Fruit fly (Drosophila melanogaster): ENCODE measurements around the gene CG17672.
A peak's percentile ranks its signal among the peaks of the same experiment; 100 is the strongest.

The CG17672 gene

DNA sequence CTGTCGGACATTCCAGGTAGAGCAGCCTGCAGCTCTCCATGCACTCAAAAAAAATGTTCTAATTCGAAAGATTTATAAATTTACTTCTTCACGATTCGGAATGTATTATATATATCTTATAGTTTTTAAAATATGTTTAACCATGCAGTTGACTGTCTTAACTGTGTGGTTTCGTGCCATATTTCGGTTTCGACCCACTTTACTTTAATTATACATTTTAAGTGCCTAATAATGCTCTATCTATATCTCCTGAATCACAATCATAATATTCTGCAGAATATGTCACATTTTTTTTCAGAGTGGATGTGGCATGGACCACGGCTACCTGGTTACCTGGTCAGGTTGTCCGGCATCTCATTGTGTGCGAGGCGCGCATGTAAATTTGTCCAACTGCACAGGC is 20.9 kb downstream of the CG17672 start (continued):
- TF ChIP-seq CG16813 (GFP tag; IDR thresholded peaks at IDR 0.05; ENCODE audit: partially characterized antibody) (no peak), grau (tag; optimal IDR thresholded peaks at IDR 0.05) (peak; percentile 1), h (optimal IDR thresholded peaks at IDR 0.05) (no peak), Gsc (GFP tag; IDR thresholded peaks at IDR 0.05) (no peak), CG14710 (tag; optimal IDR thresholded peaks at IDR 0.05) (peak; percentile 56), CG10959 (GFP tag; IDR thresholded peaks at IDR 0.05) (no peak), Lim3 (GFP tag; IDR thresholded peaks at IDR 0.05) (no peak), mam (GFP tag; optimal IDR thresholded peaks at IDR 0.05) (no peak), CG6175 (GFP tag; IDR thresholded peaks at IDR 0.05) (no peak), kay (GFP tag; optimal IDR thresholded peaks at IDR 0.05) (no peak), CG15696 (tag; optimal IDR thresholded peaks at IDR 0.05) (peak; percentile 84), CG9817 (tag; optimal IDR thresholded peaks at IDR 0.05) (no peak), Dip2 (GFP tag; IDR thresholded peaks at IDR 0.05) (no peak), CG2712 (tag; optimal IDR thresholded peaks at IDR 0.05) (peak; percentile 55), nerfin-2 (GFP tag; IDR thresholded peaks at IDR 0.05; ENCODE audit: partially characterized antibody) (no peak), CG7786 (GFP tag; optimal IDR thresholded peaks at IDR 0.05) (no peak), jigr1 (GFP tag; IDR thresholded peaks at IDR 0.05) (no peak), CG12071 (GFP tag; optimal IDR thresholded peaks at IDR 0.05) (no peak), CG10267 (tag; optimal IDR thresholded peaks at IDR 0.05) (peak; percentile 40), ab (GFP tag; optimal IDR thresholded peaks at IDR 0.05) (no peak), fru (optimal IDR thresholded peaks at IDR 0.05) (no peak), NfI (GFP tag; optimal IDR thresholded peaks at IDR 0.05) (no peak), tna (GFP tag; IDR thresholded peaks at IDR 0.05; ENCODE audit: partially characterized antibody) (no peak), CG34422 (GFP tag; IDR thresholded peaks at IDR 0.05) (0 out of 3 replicates have a peak, but pooled peaks have one; percentile 13), CG11456 (GFP tag; IDR thresholded peaks at IDR 0.05) (no peak), pzg (GFP tag; optimal IDR thresholded peaks at IDR 0.05) (no peak), sna (GFP tag; IDR thresholded peaks at IDR 0.05; ENCODE audit: partially characterized antibody) (no peak), CG12769 (tag; optimal IDR thresholded peaks at IDR 0.05) (no peak), Hr39 (optimal IDR thresholded peaks at IDR 0.05) (no peak), Elba2 (GFP tag; optimal IDR thresholded peaks at IDR 0.05) (peak; percentile 30), org-1 (GFP tag; optimal IDR thresholded peaks at IDR 0.05) (no peak), CG7271 (tag; optimal IDR thresholded peaks at IDR 0.05) (peak; percentile 3), Bdp1 (GFP tag; optimal IDR thresholded peaks at IDR 0.05) (no peak), cg (GFP tag; optimal IDR thresholded peaks at IDR 0.05) (no peak), CG4404 (GFP tag; IDR thresholded peaks at IDR 0.05) (no peak), CG4820 (GFP tag; optimal IDR thresholded peaks at IDR 0.05) (no peak), stc (GFP tag; IDR thresholded peaks at IDR 0.05) (no peak), Hr3 (GFP tag; optimal IDR thresholded peaks at IDR 0.05) (no peak), zen (tag; optimal IDR thresholded peaks at IDR 0.05) (peak; percentile 83), hb (GFP tag; IDR thresholded peaks at IDR 0.05; ENCODE audit: partially characterized antibody) (no peak), D (optimal IDR thresholded peaks at IDR 0.05) (no peak), D (GFP tag; optimal IDR thresholded peaks at IDR 0.05) (peak; percentile 4), CG17612 (GFP tag; IDR thresholded peaks at IDR 0.05) (no peak), usp (GFP tag; optimal IDR thresholded peaks at IDR 0.05) (no peak), ftz-f1 (GFP tag; optimal IDR thresholded peaks at IDR 0.05) (no peak), CG5245 (GFP tag; optimal IDR thresholded peaks at IDR 0.05) (no peak), CG6654 (GFP tag; optimal IDR thresholded peaks at IDR 0.05) (no peak), br (optimal IDR thresholded peaks at IDR 0.05) (no peak), Nf-YC (tag; optimal IDR thresholded peaks at IDR 0.05) (no peak), Scr (GFP tag; IDR thresholded peaks at IDR 0.05; ENCODE audit: partially characterized antibody) (no peak), Med (GFP tag) (no peak), Rx (GFP tag; IDR thresholded peaks at IDR 0.05) (no peak), ken (GFP tag; IDR thresholded peaks at IDR 0.05) (no peak), mld (GFP tag; IDR thresholded peaks at IDR 0.05; ENCODE audit: partially characterized antibody) (no peak)

Measured in whole organism, embryonic.